Worm (Caenorhabditis elegans) whole organism, L4 larva: Measurements from ENCODE around the gene arl-6.

Source experiments
- T20F7.1 ChIP-seq: fragments of 200-800 bp; sonication (Bioruptor generic); optimal IDR thresholded peaks from 2 replicates; lab custom pipeline; 2018; ENCODE audit warnings: mild to moderate bottlenecking, missing genetic modification characterization, missing compliant biosample characterization
- ama-1 ChIP-seq: fragments of 150-350 bp; optimal IDR thresholded peaks from 2 replicates; lab custom pipeline; 2014; ENCODE audit warnings: inconsistent platforms, mixed read lengths
- dmd-8 ChIP-seq: fragments of 200-800 bp; sonication (Bioruptor generic); IDR thresholded peaks from 2 replicates; pipeline ENCODE4 v1.3.6; 2022; ENCODE audit warnings: missing genetic modification characterization, missing compliant biosample characterization
- duxl-1 ChIP-seq: sonication (generic microtip); optimal IDR thresholded peaks from 2 replicates; lab custom pipeline; 2016; ENCODE audit warnings: mild to moderate bottlenecking, missing genetic modification characterization, moderate library complexity, missing compliant biosample characterization; ENCODE audit not compliant: poor library complexity
- lin-38 ChIP-seq: fragments of 200-800 bp; sonication (Bioruptor generic); IDR thresholded peaks from 2 replicates; pipeline ENCODE4 v1.3.6; 2022; ENCODE audit warnings: missing genetic modification reagents, missing genetic modification characterization, missing compliant biosample characterization
- nhr-25 ChIP-seq: sonication (generic microtip); optimal IDR thresholded peaks from 2 replicates; lab custom pipeline; 2017; ENCODE audit warnings: missing genetic modification characterization, mild to moderate bottlenecking, missing compliant biosample characterization, antibody characterized with exemption, moderate library complexity, borderline replicate concordance; ENCODE audit not compliant: insufficient read depth
- nhr-28 ChIP-seq: fragments of 150-350 bp; optimal IDR thresholded peaks from 2 replicates; lab custom pipeline; 2014; ENCODE audit warnings: missing biosample characterization, missing genetic modification characterization
- unc-130 ChIP-seq: sonication (generic microtip); optimal IDR thresholded peaks from 2 replicates; lab custom pipeline; 2016; ENCODE audit warnings: missing genetic modification reagents, missing genetic modification characterization, missing compliant biosample characterization

- no peak for TF ChIP-seq unc-130 (GFP tag; lab: Kevin White, UChicago)
- no peak for TF ChIP-seq nhr-25 (tag; lab: Kevin White, UChicago)
- TF ChIP-seq lin-38 (GFP tag; lab: Robert Waterston, UW): no peak
- TF ChIP-seq dmd-8: no peak
- no peak for TF ChIP-seq nhr-28 (tag; lab: Kevin White, UChicago)
- TF ChIP-seq T20F7.1: no peak
- TF ChIP-seq ama-1: no peak
- TF ChIP-seq duxl-1 (tag; lab: Kevin White, UChicago): no peak
Observed at ce11 chrIII:4765474-4765873, 49.2 kb downstream of the arl-6 start, which contains the start of gene B0393.5.
